Fruit fly (Drosophila melanogaster) whole organism, embryonic: ENCODE data around the gene retinin.

Source experiments
- Blimp-1 ChIP-seq: fragments of 200-800 bp; sonication (Bioruptor generic); optimal IDR thresholded peaks from 3 replicates; lab custom pipeline; 2018; ENCODE audit warnings: missing biosample characterization, missing genetic modification characterization, mild to moderate bottlenecking, moderate library complexity, missing genetic modification reagents
- C15 ChIP-seq: fragments of 200-800 bp; sonication (Bioruptor generic); IDR thresholded peaks from 3 replicates; pipeline ENCODE4 v1.3.6; 2022; ENCODE audit warnings: missing biosample characterization, missing genetic modification characterization
- CG12071 ChIP-seq: fragments of 200-800 bp; sonication (Bioruptor generic); optimal IDR thresholded peaks from 3 replicates; lab custom pipeline; 2018; ENCODE audit warnings: missing biosample characterization, mild to moderate bottlenecking, missing genetic modification characterization
- CG12219 ChIP-seq: fragments of 200-800 bp; sonication (Bioruptor generic); optimal IDR thresholded peaks from 3 replicates; lab custom pipeline; 2018; ENCODE audit warnings: missing biosample characterization, mild to moderate bottlenecking, missing genetic modification characterization
- CG14441 ChIP-seq: fragments of 200-800 bp; sonication (Bioruptor generic); IDR thresholded peaks from 2 replicates; pipeline ENCODE4 v1.3.6; 2022; ENCODE audit warnings: missing biosample characterization, missing genetic modification characterization
- CG1529 ChIP-seq: fragments of 200-800 bp; sonication (Bioruptor generic); optimal IDR thresholded peaks from 3 replicates; lab custom pipeline; 2018; ENCODE audit warnings: missing biosample characterization, missing genetic modification characterization
- CG17385 ChIP-seq: fragments of 200-800 bp; sonication (Bioruptor generic); optimal IDR thresholded peaks from 3 replicates; lab custom pipeline; 2018; ENCODE audit warnings: missing biosample characterization, mild to moderate bottlenecking, missing genetic modification characterization
- CG2678 ChIP-seq: fragments of 200-800 bp; sonication (Bioruptor generic); optimal IDR thresholded peaks from 3 replicates; lab custom pipeline; 2019; ENCODE audit warnings: missing biosample characterization, mild to moderate bottlenecking, missing genetic modification characterization, moderate library complexity
- CG30403 ChIP-seq: fragments of 200-800 bp; sonication (Bioruptor generic); optimal IDR thresholded peaks from 3 replicates; lab custom pipeline; 2016; ENCODE audit warnings: missing biosample characterization, missing genetic modification characterization
- CG6175 ChIP-seq: fragments of 200-800 bp; sonication (Bioruptor generic); IDR thresholded peaks from 3 replicates; pipeline ENCODE4 v1.3.6; 2022; ENCODE audit warnings: missing biosample characterization, missing genetic modification characterization
- CG6689 ChIP-seq: fragments of 200-800 bp; sonication (Bioruptor generic); IDR thresholded peaks from 2 replicates; pipeline ENCODE4 v1.3.6; 2022; ENCODE audit warnings: missing biosample characterization, missing genetic modification characterization
- CG6854 ChIP-seq: fragments of 200-800 bp; sonication (Bioruptor generic); optimal IDR thresholded peaks from 3 replicates; lab custom pipeline; 2017; ENCODE audit warnings: missing biosample characterization, mild to moderate bottlenecking, missing genetic modification characterization
- CG7786 ChIP-seq: fragments of 200-800 bp; sonication (Bioruptor generic); optimal IDR thresholded peaks from 2 replicates; lab custom pipeline; 2016; ENCODE audit warnings: missing biosample characterization, missing genetic modification characterization
- Camta ChIP-seq: fragments of 200-800 bp; sonication (Bioruptor generic); optimal IDR thresholded peaks from 2 replicates; lab custom pipeline; 2016; ENCODE audit warnings: missing biosample characterization, missing genetic modification characterization
- D19A ChIP-seq: fragments of 200-800 bp; optimal IDR thresholded peaks from 3 replicates; lab custom pipeline; 2019; ENCODE audit warnings: missing biosample characterization, mild to moderate bottlenecking, missing genetic modification characterization, moderate library complexity
- Dbx ChIP-seq: fragments of 200-800 bp; sonication (Bioruptor generic); IDR thresholded peaks from 3 replicates; pipeline ENCODE4 v1.3.6; 2022; ENCODE audit warnings: missing biosample characterization, missing genetic modification characterization
- Deaf1 ChIP-seq: fragments of 200-800 bp; optimal IDR thresholded peaks from 3 replicates; lab custom pipeline; 2019; ENCODE audit warnings: missing biosample characterization, mild to moderate bottlenecking, missing genetic modification characterization, moderate library complexity
- E2f2 ChIP-seq: fragments of 200-800 bp; sonication (Bioruptor generic); IDR thresholded peaks from 2 replicates; pipeline ENCODE4 v1.3.6; 2022; ENCODE audit warnings: missing biosample characterization, missing genetic modification characterization
- Ets65A ChIP-seq: fragments of 200-800 bp; sonication (Bioruptor generic); peaks from one replicate; lab custom pipeline; 2016; ENCODE audit warnings: missing biosample characterization, missing genetic modification characterization
- Hr51 ChIP-seq, 2 experiments: fragments of 200-800 bp; sonication (Bioruptor generic); optimal IDR thresholded peaks; 2 replicates in 1 of 2; 3 replicates in 1 of 2; lab custom pipeline; 2016 to 2018; ENCODE audit warnings: missing biosample characterization in 2 of 2, missing genetic modification characterization in 2 of 2, mild to moderate bottlenecking in 1 of 2, moderate library complexity in 1 of 2
- Lim3 ChIP-seq: fragments of 200-800 bp; sonication (Bioruptor generic); IDR thresholded peaks from 2 replicates; pipeline ENCODE4 v1.3.6; 2022; ENCODE audit warnings: missing biosample characterization, missing genetic modification characterization
- Med ChIP-seq: fragments of 200-800 bp; sonication (Bioruptor generic); peaks from one replicate; lab custom pipeline; 2016; ENCODE audit warnings: missing biosample characterization, missing genetic modification characterization, mild to moderate bottlenecking, inconsistent platforms, moderate library complexity
- Oli ChIP-seq: fragments of 200-800 bp; sonication (Bioruptor generic); optimal IDR thresholded peaks from 2 replicates; lab custom pipeline; 2018; ENCODE audit warnings: missing biosample characterization, mild to moderate bottlenecking, missing genetic modification characterization, moderate library complexity
- Ptx1 ChIP-seq: fragments of 200-800 bp; sonication (Bioruptor generic); IDR thresholded peaks from 2 replicates; pipeline ENCODE4 v1.3.6; 2022; ENCODE audit warnings: missing biosample characterization, missing genetic modification characterization
- Rx ChIP-seq: fragments of 200-800 bp; sonication (Bioruptor generic); IDR thresholded peaks from 2 replicates; pipeline ENCODE4 v1.3.6; 2022; ENCODE audit warnings: missing biosample characterization, missing genetic modification characterization
- Sox102F ChIP-seq: fragments of 200-800 bp; sonication (Bioruptor generic); optimal IDR thresholded peaks from 2 replicates; lab custom pipeline; 2018; ENCODE audit warnings: missing biosample characterization, mild to moderate bottlenecking, missing genetic modification characterization, moderate library complexity
- abd-A ChIP-seq: fragments of 200-800 bp; sonication (Bioruptor generic); optimal IDR thresholded peaks from 3 replicates; lab custom pipeline; 2019; ENCODE audit warnings: missing biosample characterization, mild to moderate bottlenecking, missing genetic modification characterization, moderate library complexity
- cg ChIP-seq: fragments of 200-800 bp; sonication (Bioruptor generic); optimal IDR thresholded peaks from 3 replicates; lab custom pipeline; 2019; ENCODE audit warnings: missing biosample characterization, mild to moderate bottlenecking, missing genetic modification characterization, moderate library complexity
- chinmo ChIP-seq: fragments of 200-800 bp; sonication (Bioruptor generic); IDR thresholded peaks from 4 replicates; pipeline ENCODE4 v1.3.6; 2022; ENCODE audit warnings: missing biosample characterization, missing genetic modification characterization; ENCODE audit not compliant: partially characterized antibody
- cwo ChIP-seq: fragments of 200-800 bp; sonication (Bioruptor generic); optimal IDR thresholded peaks from 3 replicates; lab custom pipeline; 2017; ENCODE audit warnings: missing biosample characterization, missing genetic modification characterization, mild to moderate bottlenecking, moderate library complexity, missing genetic modification reagents
- dmrt99B ChIP-seq: fragments of 200-800 bp; sonication (Bioruptor generic); optimal IDR thresholded peaks from 2 replicates; lab custom pipeline; 2018; ENCODE audit warnings: missing biosample characterization, mild to moderate bottlenecking, missing genetic modification characterization, moderate library complexity
- dpn ChIP-seq, 2 experiments: fragments of 200-800 bp; sonication (Bioruptor generic); optimal IDR thresholded peaks; 3 replicates each; lab custom pipeline; 2016; ENCODE audit warnings: missing biosample characterization in 2 of 2, missing genetic modification characterization in 2 of 2
- dysf ChIP-seq: fragments of 200-800 bp; sonication (Bioruptor generic); IDR thresholded peaks from 3 replicates; pipeline ENCODE4 v1.3.6; 2022; ENCODE audit warnings: missing biosample characterization, missing genetic modification characterization
- esg ChIP-seq: fragments of 200-800 bp; sonication (Bioruptor generic); conservative IDR thresholded peaks from 2 replicates; pipeline ENCODE4 v1.3.6; 2022; ENCODE audit warnings: missing biosample characterization, missing genetic modification characterization
- ham ChIP-seq: fragments of 200-800 bp; sonication (Bioruptor generic); IDR thresholded peaks from 2 replicates; pipeline ENCODE4 v1.3.6; 2022; ENCODE audit warnings: missing biosample characterization, missing genetic modification characterization
- hkb ChIP-seq, 2 experiments: fragments of 200-800 bp in 1 of 2; fragments of >200 bp in 1 of 2; sonication (Bioruptor generic) in 1 of 2; IDR thresholded peaks in 1 of 2; optimal IDR thresholded peaks in 1 of 2; 2 replicates each; pipeline versions ENCODE4 v1.3.6 to Lab custom; 2017 to 2022; ENCODE audit warnings: missing biosample characterization in 1 of 2, missing genetic modification characterization in 1 of 2
- jumu ChIP-seq: fragments of 200-800 bp; sonication (Bioruptor generic); optimal IDR thresholded peaks from 3 replicates; lab custom pipeline; 2016; ENCODE audit warnings: missing biosample characterization, missing genetic modification characterization
- nom ChIP-seq: fragments of 200-800 bp; sonication (Bioruptor generic); optimal IDR thresholded peaks from 2 replicates; lab custom pipeline; 2017; ENCODE audit warnings: missing biosample characterization, missing genetic modification characterization, mild to moderate bottlenecking, moderate library complexity, missing genetic modification reagents
- pan ChIP-seq, 4 experiments: fragments of >200 bp in 3 of 4; fragments of 200-800 bp in 1 of 4; sonication (Bioruptor generic) in 1 of 4; optimal IDR thresholded peaks in 3 of 4; IDR thresholded peaks in 1 of 4; 2 replicates each; pipeline versions ENCODE4 v1.3.6 to Lab custom; 2017 to 2022; ENCODE audit warnings: missing biosample characterization in 2 of 4, missing genetic modification characterization in 2 of 4, mixed read lengths in 1 of 4
- phol ChIP-seq: fragments of 200-800 bp; sonication (Bioruptor generic); optimal IDR thresholded peaks from 3 replicates; lab custom pipeline; 2018; ENCODE audit warnings: missing biosample characterization, mild to moderate bottlenecking, missing genetic modification characterization, moderate library complexity
- pnt ChIP-seq: fragments of 200-800 bp; sonication (Bioruptor generic); optimal IDR thresholded peaks from 3 replicates; lab custom pipeline; 2016; ENCODE audit warnings: missing biosample characterization, missing genetic modification characterization
- ranshi ChIP-seq: fragments of 200-800 bp; sonication (Bioruptor generic); IDR thresholded peaks from 2 replicates; pipeline ENCODE4 v1.3.6; 2022; ENCODE audit warnings: missing biosample characterization, missing genetic modification characterization
- row ChIP-seq: fragments of 200-800 bp; sonication (Bioruptor generic); IDR thresholded peaks from 3 replicates; pipeline ENCODE4 v1.3.6; 2022; ENCODE audit warnings: missing biosample characterization, missing genetic modification characterization
- run ChIP-seq: fragments of 200-800 bp; sonication (Bioruptor generic); optimal IDR thresholded peaks from 3 replicates; lab custom pipeline; 2018; ENCODE audit warnings: missing biosample characterization, mild to moderate bottlenecking, missing genetic modification characterization
- sens ChIP-seq: fragments of 200-800 bp; sonication (Bioruptor generic); peaks from one replicate; lab custom pipeline; 2016; ENCODE audit warnings: missing biosample characterization, missing genetic modification characterization
- so ChIP-seq: fragments of 200-800 bp; sonication (Bioruptor generic); IDR thresholded peaks from 3 replicates; pipeline ENCODE4 v1.3.6; 2022; ENCODE audit warnings: missing biosample characterization, missing genetic modification characterization
- stc ChIP-seq: fragments of 200-800 bp; sonication (Bioruptor generic); IDR thresholded peaks from 2 replicates; pipeline ENCODE4 v1.3.6; 2022; ENCODE audit warnings: missing biosample characterization, missing genetic modification characterization
- ttk ChIP-seq: fragments of 200-800 bp; sonication (Bioruptor generic); IDR thresholded peaks from 2 replicates; pipeline ENCODE4 v2.1.2; 2022; ENCODE audit warnings: missing biosample characterization, missing genetic modification characterization
- vvl ChIP-seq: fragments of 200-800 bp; sonication (Bioruptor generic); IDR thresholded peaks from 2 replicates; pipeline ENCODE4 v1.3.6; 2022; ENCODE audit warnings: missing biosample characterization, missing genetic modification characterization

retinin gene

DNA sequence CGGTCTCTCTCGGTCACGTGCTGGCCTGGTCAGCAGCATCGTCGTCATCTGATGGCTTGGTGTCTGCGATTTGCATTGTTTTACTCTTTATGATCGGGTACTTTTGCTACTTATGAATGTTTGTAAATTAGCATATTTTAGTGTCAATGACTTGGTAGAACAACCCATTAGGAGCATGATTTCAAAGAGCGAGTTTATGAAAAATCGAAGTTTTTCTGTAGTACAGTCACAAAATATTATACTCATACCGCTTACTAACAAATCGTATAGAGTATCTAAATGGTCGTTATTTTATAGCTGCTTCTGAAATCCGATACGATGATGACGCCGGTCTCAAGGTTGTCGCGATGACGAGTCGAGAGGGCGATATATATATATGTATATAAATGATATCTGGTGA lies 45.5 kb upstream of the retinin start (continued):
- TF ChIP-seq cg (GFP tag; lab: Kevin White, UChicago) (no peak), Hr51 (GFP tag; optimal IDR thresholded peaks at IDR 0.05; lab: Kevin White, UChicago) (peak in 1 of 2 experiments; percentile 67), chinmo (0 out of 4 replicates have a peak, but pooled peaks have one; percentile 47), stc (no peak), dpn (GFP tag; optimal IDR thresholded peaks at IDR 0.05; lab: Kevin White, UChicago) (peak in 1 of 2 experiments; percentile 1), CG30403 (GFP tag; lab: Kevin White, UChicago) (peak; percentile 20), jumu (GFP tag; lab: Kevin White, UChicago) (peak; percentile 3), Oli (peak; percentile 44), so (peak; percentile 45; the same call in 1 of the 3 replicates), dysf (peak; percentile 56; the same call in 2 of the 3 replicates), Dbx (GFP tag; lab: Robert Waterston, UW) (no peak), nom (peak; percentile 46), CG2678 (tag; lab: Kevin White, UChicago) (peak; percentile 61), CG6689 (GFP tag; lab: Robert Waterston, UW) (0 out of 2 replicates have a peak, but pooled peaks have one; percentile 33), CG1529 (no peak), CG7786 (no peak), ranshi (peak; percentile 24; the same call in 1 of the 2 replicates), D19A (tag; lab: Kevin White, UChicago) (peak; percentile 45), pnt (GFP tag; lab: Kevin White, UChicago) (peak; percentile 3), cwo (GFP tag; lab: Kevin White, UChicago) (peak; percentile 79), phol (peak; percentile 28), Ptx1 (GFP tag; lab: Robert Waterston, UW) (peak; percentile 60; the same call in 1 of the 2 replicates), run (tag; lab: Kevin White, UChicago) (peak; percentile 6), Rx (GFP tag; lab: Robert Waterston, UW) (no peak), ham (GFP tag; lab: Robert Waterston, UW) (no peak), CG17385 (GFP tag; lab: Kevin White, UChicago) (peak; percentile 18), Sox102F (GFP tag; lab: Kevin White, UChicago) (peak; percentile 58), Lim3 (GFP tag; lab: Robert Waterston, UW) (no peak), CG12219 (GFP tag; lab: Kevin White, UChicago) (peak; percentile 14), Blimp-1 (GFP tag; lab: Kevin White, UChicago) (peak; percentile 23), vvl (GFP tag; lab: Robert Waterston, UW) (peak; percentile 62), Ets65A (GFP tag; lab: Kevin White, UChicago) (peak; percentile 29), CG6175 (GFP tag; lab: Robert Waterston, UW) (no peak), CG14441 (GFP tag; lab: Robert Waterston, UW) (peak; percentile 57), dmrt99B (peak; percentile 67), Deaf1 (tag; lab: Kevin White, UChicago) (no peak), Camta (GFP tag; lab: Kevin White, UChicago) (no peak), C15 (0 out of 3 replicates have a peak, but pooled peaks have one; percentile 15), CG12071 (GFP tag; lab: Kevin White, UChicago) (peak; percentile 31), CG6854 (GFP tag; lab: Kevin White, UChicago) (no peak), E2f2 (GFP tag; lab: Robert Waterston, UW) (0 out of 2 replicates have a peak, but pooled peaks have one; percentile 27), pan (optimal IDR thresholded peaks at IDR 0.05; lab: Kevin White, UChicago) (no peak), pan (GFP tag; optimal IDR thresholded peaks at IDR 0.05 in 1 of 2, IDR thresholded peaks at IDR 0.05 in 1 of 2) (peak in 1 of 2 experiments; percentile 56), esg (GFP tag; lab: Robert Waterston, UW) (peak; percentile 27; the same call in 1 of the 2 replicates), sens (GFP tag; lab: Kevin White, UChicago) (peak; percentile 74), hkb (optimal IDR thresholded peaks at IDR 0.05; lab: Kevin White, UChicago) (no peak), hkb (GFP tag; IDR thresholded peaks at IDR 0.05; lab: Robert Waterston, UW) (0 out of 2 replicates have a peak, but pooled peaks have one; percentile 22), row (GFP tag; lab: Robert Waterston, UW) (peak; percentile 66), abd-A (tag; lab: Kevin White, UChicago) (peak; percentile 21), ttk (GFP tag; lab: Robert Waterston, UW) (0 out of 2 replicates have a peak, but pooled peaks have one; percentile 5), Med (peak; percentile 79)
